Fruit fly (Drosophila melanogaster): ENCODE measurements around the gene Tsp33B.

Gene Tsp33B

DNA sequence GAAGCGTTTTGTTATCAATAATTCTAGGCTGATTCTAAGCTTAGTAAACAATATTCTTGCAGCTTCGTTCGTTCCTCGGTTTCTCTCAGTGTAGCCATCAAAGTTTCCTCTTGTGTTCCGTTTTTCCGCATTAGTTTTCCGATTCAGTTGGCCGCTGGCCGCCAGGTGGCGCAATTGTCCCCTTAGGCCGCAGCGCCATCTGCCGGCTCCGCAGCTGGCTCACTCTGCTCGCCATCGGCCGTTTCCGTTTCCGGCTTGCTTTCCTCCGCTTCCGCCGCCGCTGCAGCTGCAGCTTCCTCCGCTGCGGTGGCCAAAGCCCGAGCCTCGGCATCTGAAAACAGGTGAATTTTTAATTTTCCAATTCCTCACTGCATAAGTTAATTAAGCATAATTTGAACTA is 24.2 kb upstream of the Tsp33B start (continued):
- TF ChIP-seq CG32006 (GFP tag; optimal IDR thresholded peaks at IDR 0.05) (peak; percentile 47), CG9139 (GFP tag; optimal IDR thresholded peaks at IDR 0.05) (peak; percentile 81), pdm3 (GFP tag; optimal IDR thresholded peaks at IDR 0.05) (peak; percentile 66), Sox14 (GFP tag; optimal IDR thresholded peaks at IDR 0.05) (no peak), fkh (GFP tag; optimal IDR thresholded peaks at IDR 0.05) (peak; percentile 89), CG6808 (GFP tag; optimal IDR thresholded peaks at IDR 0.05) (peak; percentile 75), Smox (GFP tag; optimal IDR thresholded peaks at IDR 0.05) (peak; percentile 32), Hr39 (GFP tag; optimal IDR thresholded peaks at IDR 0.05) (no peak), net (GFP tag; optimal IDR thresholded peaks at IDR 0.05) (peak; percentile 59), Eip75B (GFP tag; optimal IDR thresholded peaks at IDR 0.05) (peak; percentile 69), salr (GFP tag; optimal IDR thresholded peaks at IDR 0.05) (peak; percentile 40 to 58), Blimp-1 (GFP tag; optimal IDR thresholded peaks at IDR 0.05) (peak; percentile 25), Hr38 (GFP tag; optimal IDR thresholded peaks at IDR 0.05) (no peak), Met (GFP tag; optimal IDR thresholded peaks at IDR 0.05) (peak; percentile 59), Eip78C (GFP tag) (peak; percentile 94), Sox15 (GFP tag; optimal IDR thresholded peaks at IDR 0.05) (no peak), CG6163 (GFP tag; IDR thresholded peaks at IDR 0.05) (peak; percentile 86), dac (GFP tag; optimal IDR thresholded peaks at IDR 0.05) (no peak)

dm6 chr2L:11813665-11814087 is 21.5 kb upstream of the Tsp33B start, which contains the start of gene CycY:
TSS of gene CycY (minus strand) at chr2L:11813780.
- TF ChIP-seq Sox15 (GFP tag; optimal IDR thresholded peaks at IDR 0.05) = no peak
- no peak for TF ChIP-seq Sox14 (GFP tag; optimal IDR thresholded peaks at IDR 0.05)
- peak; percentile 71 for TF ChIP-seq Eip78C (GFP tag)
- TF ChIP-seq Hr4 (GFP tag; optimal IDR thresholded peaks at IDR 0.05) = peak; percentile 5
- TF ChIP-seq svp (GFP tag) = peak; percentile 45

- TF ChIP-seq Hr4 (GFP tag; optimal IDR thresholded peaks at IDR 0.05) (peak; percentile 12), dsx (GFP tag; optimal IDR thresholded peaks at IDR 0.05; ENCODE audit: poor library complexity, severe bottlenecking) (no peak), Hr38 (GFP tag; optimal IDR thresholded peaks at IDR 0.05) (no peak), CG8632 (GFP tag; optimal IDR thresholded peaks at IDR 0.05) (no peak), fd59A (GFP tag; optimal IDR thresholded peaks at IDR 0.05) (no peak), Eip78C (GFP tag) (peak; percentile 82), Ets21C (GFP tag; optimal IDR thresholded peaks at IDR 0.05) (no peak), Smox (GFP tag; optimal IDR thresholded peaks at IDR 0.05) (no peak), CG3919 (GFP tag; optimal IDR thresholded peaks at IDR 0.05) (no peak), CG32006 (GFP tag; optimal IDR thresholded peaks at IDR 0.05) (peak; percentile 40), CG15336 (GFP tag; IDR thresholded peaks at IDR 0.05) (no peak), net (GFP tag; optimal IDR thresholded peaks at IDR 0.05) (no peak)
These were observed 20.9 kb upstream of the Tsp33B start for dm6 chr2L:11812781-11813664.

dm6 chr2L:11809823-11810222 is 17.7 kb upstream of the Tsp33B start:
- TF ChIP-seq Hr38 (GFP tag; optimal IDR thresholded peaks at IDR 0.05) (no peak), Gug (GFP tag; IDR thresholded peaks at IDR 0.05) (no peak), fd85E (GFP tag; optimal IDR thresholded peaks at IDR 0.05) (no peak), lz (GFP tag; optimal IDR thresholded peaks at IDR 0.05) (no peak), CG8119 (GFP tag; IDR thresholded peaks at IDR 0.05) (no peak), CG16779 (tag; optimal IDR thresholded peaks at IDR 0.05) (no peak), CG32006 (GFP tag; optimal IDR thresholded peaks at IDR 0.05) (no peak), CG11902 (GFP tag; optimal IDR thresholded peaks at IDR 0.05) (no peak), svp (GFP tag) (no peak), CG15336 (GFP tag; IDR thresholded peaks at IDR 0.05) (no peak), CG6276 (GFP tag; optimal IDR thresholded peaks at IDR 0.05) (no peak), net (GFP tag; optimal IDR thresholded peaks at IDR 0.05) (no peak), Sox15 (GFP tag; optimal IDR thresholded peaks at IDR 0.05) (no peak), Ets96B (tag; optimal IDR thresholded peaks at IDR 0.05) (no peak)
